Worm (Caenorhabditis elegans): ENCODE data around the gene sym-3.
A peak's percentile ranks its signal among the peaks of the same experiment; 100 is the strongest.

Gene sym-3

ce11 chrX:5805872-5806472, 32.4 kb downstream of the sym-3 start, which contains the start of gene F13D11.3:
Gene F13D11.3 (minus strand): TSS chrX:5805922.
- no peak for TF ChIP-seq nhr-237 (tag; optimal IDR thresholded peaks at IDR 0.05)
- no peak for TF ChIP-seq nhr-21 (tag; optimal IDR thresholded peaks at IDR 0.05)
- TF ChIP-seq ztf-11 (tag; optimal IDR thresholded peaks at IDR 0.05): no peak
- TF ChIP-seq sma-9 (GFP tag; optimal IDR thresholded peaks at IDR 0.05): no peak
- TF ChIP-seq sma-9 (tag; optimal IDR thresholded peaks at IDR 0.05): no peak
- TF ChIP-seq nhr-23 (tag; optimal IDR thresholded peaks at IDR 0.05): no peak
- peak; percentile 52 for TF ChIP-seq F13H6.1 (tag; optimal IDR thresholded peaks at IDR 0.05)
- no peak for TF ChIP-seq lin-39 (tag; optimal IDR thresholded peaks at IDR 0.05)
- TF ChIP-seq nhr-25 (tag; optimal IDR thresholded peaks at IDR 0.05): no peak
- no peak for TF ChIP-seq nhr-10 (tag; optimal IDR thresholded peaks at IDR 0.05)
- no peak for TF ChIP-seq ztf-1 (GFP tag; conservative IDR thresholded peaks at IDR 0.05)
- TF ChIP-seq mab-5 (tag; optimal IDR thresholded peaks at IDR 0.05): peak; percentile 4

DNA sequence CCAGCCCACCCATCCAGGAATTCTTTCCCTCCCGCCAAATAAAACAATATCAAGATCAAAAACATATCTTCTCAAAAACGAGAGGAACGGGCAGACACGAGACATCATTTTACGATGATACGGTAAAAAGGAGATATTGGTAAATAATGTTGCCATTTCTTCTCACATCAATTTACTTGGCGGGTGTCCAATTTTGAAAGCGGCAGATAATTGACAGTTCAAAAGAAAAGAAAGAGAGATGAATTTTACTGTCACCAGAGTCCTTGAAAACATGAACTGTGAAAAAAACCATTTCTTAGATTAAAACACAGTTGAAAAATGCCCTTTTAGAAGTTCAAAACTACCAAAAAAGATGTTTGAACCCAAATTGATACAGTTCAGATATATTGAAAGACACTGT, 37.1 kb downstream of the sym-3 start:
- TF ChIP-seq zag-1 (tag; optimal IDR thresholded peaks at IDR 0.05) (no peak), peb-1 (tag; optimal IDR thresholded peaks at IDR 0.05) (no peak), lsy-2 (tag; optimal IDR thresholded peaks at IDR 0.05) (peak in 1 of 2 experiments; percentile 14), gmeb-1 (tag; optimal IDR thresholded peaks at IDR 0.05) (no peak), ceh-82 (tag; optimal IDR thresholded peaks at IDR 0.05) (no peak), nhr-11 (tag; optimal IDR thresholded peaks at IDR 0.05) (no peak), Y55F3AM.14 (GFP tag; optimal IDR thresholded peaks at IDR 0.05) (no peak), unc-62 (GFP tag; optimal IDR thresholded peaks at IDR 0.05) (no peak), elt-3 (tag; optimal IDR thresholded peaks at IDR 0.05) (no peak), lin-11 (tag; optimal IDR thresholded peaks at IDR 0.05) (no peak), elt-1 (tag; optimal IDR thresholded peaks at IDR 0.05) (no peak), nhr-237 (tag; optimal IDR thresholded peaks at IDR 0.05) (no peak), nhr-21 (tag; optimal IDR thresholded peaks at IDR 0.05) (peak; percentile 8), ztf-11 (tag; optimal IDR thresholded peaks at IDR 0.05) (no peak), mdl-1 (tag; optimal IDR thresholded peaks at IDR 0.05) (no peak), ama-1 (optimal IDR thresholded peaks at IDR 0.05) (no peak), ceh-16 (tag; optimal IDR thresholded peaks at IDR 0.05) (peak; percentile 48), C34F6.9 (tag; optimal IDR thresholded peaks at IDR 0.05) (no peak), unc-39 (tag; optimal IDR thresholded peaks at IDR 0.05) (no peak), lin-13 (GFP tag; optimal IDR thresholded peaks at IDR 0.05) (peak; percentile 6), skn-1 (tag; optimal IDR thresholded peaks at IDR 0.05) (no peak), sma-9 (GFP tag; optimal IDR thresholded peaks at IDR 0.05) (peak; percentile 44), sma-9 (tag; optimal IDR thresholded peaks at IDR 0.05) (no peak), alr-1 (tag; optimal IDR thresholded peaks at IDR 0.05) (no peak), blmp-1 (tag; optimal IDR thresholded peaks at IDR 0.05; ENCODE audit: insufficient read depth) (peak; percentile 54), F13H6.1 (tag; optimal IDR thresholded peaks at IDR 0.05) (no peak), fos-1 (tag; optimal IDR thresholded peaks at IDR 0.05) (peak; percentile 29), lin-39 (tag; optimal IDR thresholded peaks at IDR 0.05) (no peak), mbf-1 (tag; optimal IDR thresholded peaks at IDR 0.05) (no peak), R02D3.7 (tag; optimal IDR thresholded peaks at IDR 0.05) (no peak), nhr-6 (tag; optimal IDR thresholded peaks at IDR 0.05) (no peak), nhr-10 (tag; optimal IDR thresholded peaks at IDR 0.05) (no peak), dmd-4 (tag; optimal IDR thresholded peaks at IDR 0.05) (no peak), nhr-77 (tag; optimal IDR thresholded peaks at IDR 0.05) (no peak), egl-27 (tag; optimal IDR thresholded peaks at IDR 0.05) (peak; percentile 46), sma-3 (GFP tag; optimal IDR thresholded peaks at IDR 0.05) (peak; percentile 44), nhr-129 (tag; optimal IDR thresholded peaks at IDR 0.05) (no peak), ztf-1 (GFP tag; conservative IDR thresholded peaks at IDR 0.05) (no peak), ZK546.5 (tag; optimal IDR thresholded peaks at IDR 0.05) (no peak), nhr-25 (tag; optimal IDR thresholded peaks at IDR 0.05) (peak; percentile 86), nhr-23 (tag; optimal IDR thresholded peaks at IDR 0.05) (no peak), aly-2 (tag; optimal IDR thresholded peaks at IDR 0.05) (no peak), sem-4 (tag; optimal IDR thresholded peaks at IDR 0.05) (no peak), crh-2 (tag; optimal IDR thresholded peaks at IDR 0.05) (peak; percentile 38), snpc-4 (tag; optimal IDR thresholded peaks at IDR 0.05) (no peak), unc-55 (GFP tag; optimal IDR thresholded peaks at IDR 0.05) (no peak)

All from whole organism, L2 larva.